Worm (Caenorhabditis elegans): ENCODE data around the gene srw-11.

Gene srw-11

DNA sequence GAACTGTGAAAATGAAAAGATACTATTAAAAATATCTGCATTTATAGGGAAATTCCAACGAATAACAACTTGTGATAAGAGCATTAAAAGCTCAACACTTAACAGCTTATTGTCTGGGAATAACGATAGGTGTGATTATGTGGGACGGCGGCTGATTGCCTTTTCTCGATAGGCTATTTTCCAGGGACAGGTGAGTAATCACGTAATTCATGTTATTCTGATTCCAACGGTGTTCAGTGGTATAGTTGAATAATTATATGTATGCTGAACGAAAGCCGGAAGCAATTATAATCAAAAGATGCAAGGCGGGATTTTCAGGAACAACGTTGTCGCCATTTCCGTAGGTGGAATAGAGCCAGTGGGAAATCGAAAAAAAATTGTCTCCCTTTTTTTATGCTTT, 36.8 kb upstream of the srw-11 start, which contains the start of gene srw-17:
srw-17 (minus strand) TSS at position 101 of the 400 bp plus-strand sequence.
- TF ChIP-seq hmg-20 (GFP tag; IDR thresholded peaks at IDR 0.05) (no peak), hsf-1 (GFP tag; IDR thresholded peaks at IDR 0.05) (no peak), ztf-28 (GFP tag; IDR thresholded peaks at IDR 0.05) (no peak), him-1 (tag; optimal IDR thresholded peaks at IDR 0.05) (no peak), dpff-1 (tag; optimal IDR thresholded peaks at IDR 0.05) (no peak), lin-40 (tag; optimal IDR thresholded peaks at IDR 0.05) (no peak), tlf-1 (GFP tag; optimal IDR thresholded peaks at IDR 0.05) (no peak), nhr-120 (GFP tag; IDR thresholded peaks at IDR 0.05) (no peak), lsy-27 (tag; optimal IDR thresholded peaks at IDR 0.05; ENCODE audit: borderline replicate concordance, insufficient read depth) (no peak), snpc-3.4 (tag; optimal IDR thresholded peaks at IDR 0.05) (no peak), F52B5.7 (tag; optimal IDR thresholded peaks at IDR 0.05) (no peak), dpl-1 (GFP tag; optimal IDR thresholded peaks at IDR 0.05) (no peak), ztf-26 (tag; optimal IDR thresholded peaks at IDR 0.05) (no peak), Y56A3A.18 (GFP tag; IDR thresholded peaks at IDR 0.05) (no peak)

DNA sequence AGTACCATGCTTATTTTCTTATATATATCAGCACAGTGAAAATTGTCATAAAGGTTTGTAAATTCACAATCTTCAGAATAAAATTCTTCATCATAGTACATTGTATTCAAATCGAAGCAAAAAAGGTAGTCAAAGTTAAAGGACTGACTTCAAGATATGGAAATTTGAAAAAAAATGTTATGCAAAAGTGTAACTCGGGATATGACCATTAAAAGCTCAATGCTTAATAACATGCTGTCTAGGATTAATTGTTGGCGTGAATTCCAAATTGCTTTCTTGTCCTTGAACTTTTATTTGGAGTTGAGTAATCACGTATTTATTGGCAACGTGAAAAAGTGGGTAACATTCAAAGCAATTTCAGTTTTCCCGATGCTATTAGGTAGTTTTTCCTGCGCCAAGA, 34.6 kb upstream of the srw-11 start, which contains the start of gene srw-16:
srw-16 (minus strand) TSS at position 101 of the 400 bp plus-strand sequence.
- no peak for TF ChIP-seq lin-54 (GFP tag; optimal IDR thresholded peaks at IDR 0.05)
- no peak for TF ChIP-seq attf-5 (GFP tag; optimal IDR thresholded peaks at IDR 0.05)
- no peak for TF ChIP-seq snpc-4 (GFP tag; optimal IDR thresholded peaks at IDR 0.05)
- TF ChIP-seq snpc-4 (tag; optimal IDR thresholded peaks at IDR 0.05), result no peak
- no peak for TF ChIP-seq ekl-4 (GFP tag; IDR thresholded peaks at IDR 0.05)
- no peak for TF ChIP-seq nfya-2 (GFP tag; IDR thresholded peaks at IDR 0.05)
- TF ChIP-seq snpc-3.4 (tag; optimal IDR thresholded peaks at IDR 0.05), result no peak
- no peak for TF ChIP-seq F10E7.11 (tag; optimal IDR thresholded peaks at IDR 0.05)
- no peak for TF ChIP-seq xnd-1 (tag; optimal IDR thresholded peaks at IDR 0.05)
- no peak for TF ChIP-seq gei-17 (GFP tag; optimal IDR thresholded peaks at IDR 0.05)
- TF ChIP-seq lir-1 (GFP tag; conservative IDR thresholded peaks at IDR 0.05), result no peak
- no peak for TF ChIP-seq mcd-1 (GFP tag; IDR thresholded peaks at IDR 0.05)
- TF ChIP-seq ceh-27 (GFP tag; optimal IDR thresholded peaks at IDR 0.05), result no peak
- no peak for TF ChIP-seq snpc-1.3 (tag; optimal IDR thresholded peaks at IDR 0.05; ENCODE audit: insufficient read depth)
- TF ChIP-seq ccch-3 (GFP tag; optimal IDR thresholded peaks at IDR 0.05), result no peak
- no peak for TF ChIP-seq Y53F4B.3 (GFP tag; IDR thresholded peaks at IDR 0.05)
- TF ChIP-seq rcor-1 (GFP tag; IDR thresholded peaks at IDR 0.05), result no peak
- no peak for TF ChIP-seq egl-18 (GFP tag; IDR thresholded peaks at IDR 0.05)
- no peak for TF ChIP-seq bed-1 (GFP tag; IDR thresholded peaks at IDR 0.05)

DNA sequence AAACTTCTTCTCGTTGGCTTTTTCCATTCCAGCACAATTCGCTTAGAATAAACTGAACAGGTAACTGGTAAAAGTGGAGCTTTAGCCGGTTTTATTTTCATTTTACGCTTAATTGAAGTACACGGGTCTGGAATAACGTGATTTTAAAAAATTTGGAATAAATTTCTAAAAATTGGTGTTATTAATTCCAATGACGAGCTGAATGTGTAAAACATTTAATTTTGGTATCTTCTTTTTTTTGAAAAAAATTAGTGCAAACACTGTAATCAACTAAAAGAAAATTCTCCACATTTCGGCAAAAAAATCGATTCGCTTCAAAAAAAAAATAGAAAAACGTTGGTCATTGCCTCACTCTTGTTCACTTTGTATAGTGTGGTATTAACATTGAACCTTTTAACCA, 32.1 kb upstream of the srw-11 start, which contains the start of gene T10H4.4:
T10H4.4 (minus strand) TSS at position 101 of the 400 bp plus-strand sequence.
- TF ChIP-seq dpl-1 (GFP tag; optimal IDR thresholded peaks at IDR 0.05), result no peak
- no peak for TF ChIP-seq sdz-38 (tag; optimal IDR thresholded peaks at IDR 0.05)
- TF ChIP-seq ztf-25 (GFP tag; IDR thresholded peaks at IDR 0.05), result no peak

DNA sequence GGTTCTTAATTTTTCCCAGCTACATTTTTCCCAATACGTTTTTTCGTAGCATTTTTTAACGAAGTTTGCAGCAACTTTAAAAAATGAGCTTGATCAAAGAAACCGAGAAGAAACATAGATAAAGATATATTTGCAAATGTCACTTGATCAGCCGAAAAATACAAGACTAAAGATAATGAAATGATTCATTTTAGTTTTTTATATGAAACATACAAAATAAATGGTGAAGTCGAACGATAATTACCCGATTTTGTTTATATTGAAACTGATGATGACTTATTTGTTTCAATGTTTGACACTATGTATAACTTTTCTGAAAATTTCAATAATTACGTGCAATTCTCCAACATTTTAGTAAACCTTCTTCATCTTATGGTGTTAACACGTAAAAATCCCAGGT, 28.2 kb upstream of the srw-11 start, which contains the start of gene srw-22:
srw-22 (plus strand) TSS at position 301 of the 400 bp plus-strand sequence.
- TF ChIP-seq egl-18 (GFP tag; IDR thresholded peaks at IDR 0.05) (no peak), aptf-3 (GFP tag; IDR thresholded peaks at IDR 0.05) (no peak), Y95B8A.8 (GFP tag; IDR thresholded peaks at IDR 0.05) (no peak), D2030.7 (GFP tag; IDR thresholded peaks at IDR 0.05) (no peak), cebp-1 (GFP tag; IDR thresholded peaks at IDR 0.05) (no peak), cebp-1 (tag; optimal IDR thresholded peaks at IDR 0.05) (no peak), xnd-1 (tag; optimal IDR thresholded peaks at IDR 0.05) (no peak), C17E4.6 (GFP tag; IDR thresholded peaks at IDR 0.05) (no peak), ceh-58 (GFP tag; IDR thresholded peaks at IDR 0.05) (no peak), B0261.1 (tag; optimal IDR thresholded peaks at IDR 0.05) (no peak), ztf-26 (tag; optimal IDR thresholded peaks at IDR 0.05) (no peak), madf-8 (GFP tag; conservative IDR thresholded peaks at IDR 0.05) (no peak), madf-6 (GFP tag; IDR thresholded peaks at IDR 0.05) (no peak), lin-40 (tag; optimal IDR thresholded peaks at IDR 0.05) (no peak), F10E7.11 (tag; optimal IDR thresholded peaks at IDR 0.05) (no peak), snpc-1.3 (tag; optimal IDR thresholded peaks at IDR 0.05; ENCODE audit: insufficient read depth) (no peak), bed-1 (GFP tag; IDR thresholded peaks at IDR 0.05) (no peak), dpff-1 (tag; optimal IDR thresholded peaks at IDR 0.05) (no peak), ztf-28 (GFP tag; IDR thresholded peaks at IDR 0.05) (no peak)

Measured in whole organism, young adult.